Worm (Caenorhabditis elegans): Measurements from ENCODE around the gene srw-56.

- TF ChIP-seq dao-5 (tag; optimal IDR thresholded peaks at IDR 0.05) (no peak), him-1 (tag; optimal IDR thresholded peaks at IDR 0.05) (no peak)
These were observed 40.0 kb downstream of the srw-56 start for ce11 chrV:15912677-15913076.
